Worm (Caenorhabditis elegans) whole organism, midembryonic: ENCODE measurements around the gene srh-75.

Experiments used
- cog-1 ChIP-seq: sonication (generic microtip); optimal IDR thresholded peaks from 2 replicates; lab custom pipeline; 2016; ENCODE audit warnings: missing genetic modification characterization, missing compliant biosample characterization
- flt-1 ChIP-seq: fragments of 200-800 bp; sonication (Bioruptor generic); IDR thresholded peaks from 2 replicates; pipeline ENCODE4 v1.3.6; 2022; ENCODE audit warnings: missing genetic modification characterization, missing compliant biosample characterization
- klf-2 ChIP-seq: fragments of 200-800 bp; sonication (Bioruptor generic); conservative IDR thresholded peaks from 2 replicates; pipeline ENCODE4 v1.3.6; 2022; ENCODE audit warnings: missing genetic modification reagents, missing genetic modification characterization, missing compliant biosample characterization
- ref-1 ChIP-seq: fragments of 200-800 bp; sonication (Bioruptor generic); conservative IDR thresholded peaks from 2 replicates; pipeline ENCODE4 v1.3.6; 2022; ENCODE audit warnings: missing genetic modification reagents, missing genetic modification characterization, missing compliant biosample characterization
- tab-1 ChIP-seq: fragments of 200-800 bp; sonication (Bioruptor generic); IDR thresholded peaks from 2 replicates; pipeline ENCODE4 v1.3.6; 2022; ENCODE audit warnings: missing genetic modification characterization, missing compliant biosample characterization
- ztf-23 ChIP-seq: fragments of 200-800 bp; sonication (Bioruptor generic); IDR thresholded peaks from 2 replicates; pipeline ENCODE4 v1.3.6; 2022; ENCODE audit warnings: missing genetic modification reagents, missing genetic modification characterization, missing compliant biosample characterization
- ztf-29 ChIP-seq: fragments of 200-800 bp; sonication (Bioruptor generic); IDR thresholded peaks from 2 replicates; pipeline ENCODE4 v1.3.6; 2022; ENCODE audit warnings: missing genetic modification reagents, missing genetic modification characterization, missing compliant biosample characterization

- TF ChIP-seq flt-1 (GFP tag; lab: Robert Waterston, UW) (no peak), klf-2 (GFP tag; lab: Robert Waterston, UW) (no peak), ref-1 (no peak), cog-1 (tag; lab: Kevin White, UChicago) (no peak), tab-1 (no peak), ztf-29 (no peak), ztf-23 (no peak)
Observed at ce11 chrV:11041499-11041898, 15.4 kb downstream of the srh-75 start, which contains the start of gene C45B11.5.
